Worm (Caenorhabditis elegans) whole organism, L1 larva: Measurements from ENCODE around the gene ZC412.10.

ENCODE experiments used
- C04F5.9 ChIP-seq: sonication (generic microtip); optimal IDR thresholded peaks from 2 replicates; lab custom pipeline; 2016; ENCODE audit warnings: missing genetic modification characterization, missing compliant biosample characterization
- aha-1 ChIP-seq: fragments of 150-350 bp; optimal IDR thresholded peaks from 2 replicates; lab custom pipeline; 2014; ENCODE audit warnings: missing biosample characterization, missing genetic modification characterization
- alr-1 ChIP-seq: fragments of 200-800 bp; sonication (Bioruptor generic); optimal IDR thresholded peaks from 2 replicates; lab custom pipeline; 2018; ENCODE audit warnings: borderline replicate concordance, mild to moderate bottlenecking, missing genetic modification characterization, missing compliant biosample characterization
- ceh-63 ChIP-seq: fragments of 200-800 bp; sonication (Bioruptor generic); optimal IDR thresholded peaks from 2 replicates; lab custom pipeline; 2018; ENCODE audit warnings: mild to moderate bottlenecking, missing genetic modification characterization, missing compliant biosample characterization
- ceh-82 ChIP-seq, 3 experiments: fragments of 150-350 bp in 1 of 3; sonication (generic microtip) in 2 of 3; optimal IDR thresholded peaks; 2 replicates each; lab custom pipeline; 2014 to 2017; ENCODE audit warnings: missing biosample characterization in 3 of 3, missing genetic modification characterization in 3 of 3
- ceh-90 ChIP-seq: sonication (generic microtip); optimal IDR thresholded peaks from 2 replicates; lab custom pipeline; 2016; ENCODE audit warnings: missing genetic modification characterization, missing compliant biosample characterization
- dsc-1 ChIP-seq: sonication (generic microtip); optimal IDR thresholded peaks from 2 replicates; lab custom pipeline; 2016; ENCODE audit warnings: mild to moderate bottlenecking, missing genetic modification characterization, missing compliant biosample characterization
- efl-1 ChIP-seq, 4 experiments: fragments of 150-350 bp; optimal IDR thresholded peaks in 3 of 4; peaks in 1 of 4; 1 replicate in 1 of 4; 2 replicates in 3 of 4; lab custom pipeline; 2014; ENCODE audit warnings: missing biosample characterization in 2 of 4, missing genetic modification characterization in 2 of 4, missing genetic modification reagents in 2 of 4
- egl-13 ChIP-seq: sonication (generic microtip); optimal IDR thresholded peaks from 2 replicates; lab custom pipeline; 2016; ENCODE audit warnings: missing genotype, missing genetic modification reagents, missing genetic modification characterization, missing compliant biosample characterization
- elt-2 ChIP-seq: sonication (generic microtip); optimal IDR thresholded peaks from 2 replicates; lab custom pipeline; 2016; ENCODE audit warnings: missing genetic modification characterization, mild to moderate bottlenecking, inconsistent platforms, missing compliant biosample characterization, missing genetic modification reagents
- ets-5 ChIP-seq: fragments of 200-800 bp; sonication (Bioruptor generic); IDR thresholded peaks from 2 replicates; pipeline ENCODE4 v1.3.6; 2022; ENCODE audit warnings: missing genetic modification characterization, missing compliant biosample characterization
- fkh-8 ChIP-seq: sonication (generic microtip); optimal IDR thresholded peaks from 2 replicates; lab custom pipeline; 2016; ENCODE audit warnings: mild to moderate bottlenecking, missing genetic modification characterization, missing compliant biosample characterization
- hlh-17 ChIP-seq: fragments of 200-800 bp; sonication (Bioruptor generic); optimal IDR thresholded peaks from 2 replicates; lab custom pipeline; 2018; ENCODE audit warnings: missing genetic modification characterization, mild to moderate bottlenecking, missing compliant biosample characterization, moderate library complexity, borderline replicate concordance
- hlh-4 ChIP-seq: sonication (generic microtip); optimal IDR thresholded peaks from 2 replicates; lab custom pipeline; 2016; ENCODE audit warnings: mild to moderate bottlenecking, missing genetic modification characterization, missing compliant biosample characterization
- lin-14 ChIP-seq: fragments of 200-800 bp; sonication (Bioruptor generic); optimal IDR thresholded peaks from 2 replicates; lab custom pipeline; 2018; ENCODE audit warnings: mild to moderate bottlenecking, missing genetic modification characterization, moderate library complexity, missing compliant biosample characterization
- lin-35 ChIP-seq, 2 experiments: fragments of 150-350 bp; optimal IDR thresholded peaks; 2 replicates each; lab custom pipeline; 2014; ENCODE audit warnings: missing biosample characterization in 2 of 2, missing genetic modification characterization in 2 of 2, missing genetic modification reagents in 2 of 2
- lir-3 ChIP-seq: sonication (generic microtip); optimal IDR thresholded peaks from 2 replicates; lab custom pipeline; 2016; ENCODE audit warnings: mild to moderate bottlenecking, missing genetic modification characterization, moderate library complexity, missing compliant biosample characterization; ENCODE audit not compliant: poor library complexity
- lsy-2 ChIP-seq, 2 experiments: fragments of 150-350 bp; optimal IDR thresholded peaks; 2 replicates each; lab custom pipeline; 2014; ENCODE audit warnings: missing biosample characterization in 2 of 2, missing genetic modification characterization in 2 of 2
- mab-9 ChIP-seq: fragments of 200-800 bp; sonication (Bioruptor generic); IDR thresholded peaks from 2 replicates; pipeline ENCODE4 v1.3.6; 2022; ENCODE audit warnings: missing genetic modification reagents, missing genetic modification characterization, missing compliant biosample characterization
- mdl-1 ChIP-seq, 2 experiments: fragments of 150-350 bp; optimal IDR thresholded peaks; 2 replicates each; lab custom pipeline; 2014 to 2017; ENCODE audit warnings: missing biosample characterization in 2 of 2, missing genetic modification characterization in 2 of 2, inconsistent platforms in 1 of 2
- nhr-11 ChIP-seq: fragments of 150-350 bp; optimal IDR thresholded peaks from 2 replicates; lab custom pipeline; 2014; ENCODE audit warnings: missing biosample characterization, missing genetic modification characterization
- nhr-12 ChIP-seq: sonication (generic microtip); optimal IDR thresholded peaks from 2 replicates; lab custom pipeline; 2017; ENCODE audit warnings: missing biosample characterization, missing genetic modification characterization
- nhr-19 ChIP-seq: fragments of 200-800 bp; sonication (Bioruptor generic); conservative IDR thresholded peaks from 2 replicates; pipeline ENCODE4 v1.3.6; 2022; ENCODE audit warnings: missing genetic modification characterization, missing compliant biosample characterization
- nhr-237 ChIP-seq: fragments of 150-350 bp; optimal IDR thresholded peaks from 2 replicates; lab custom pipeline; 2014; ENCODE audit warnings: missing biosample characterization, missing genetic modification characterization
- nhr-47 ChIP-seq: sonication (generic microtip); optimal IDR thresholded peaks from 2 replicates; lab custom pipeline; 2016; ENCODE audit warnings: mild to moderate bottlenecking, missing genetic modification characterization, moderate library complexity, missing compliant biosample characterization
- nhr-71 ChIP-seq: sonication (generic microtip); optimal IDR thresholded peaks from 2 replicates; lab custom pipeline; 2016; ENCODE audit warnings: mild to moderate bottlenecking, missing genetic modification characterization, moderate library complexity, missing compliant biosample characterization
- nhr-90 ChIP-seq: sonication (generic microtip); optimal IDR thresholded peaks from 2 replicates; lab custom pipeline; 2016; ENCODE audit warnings: mild to moderate bottlenecking, missing genetic modification characterization, missing compliant biosample characterization; ENCODE audit not compliant: poor library complexity
- pag-3 ChIP-seq: sonication (generic microtip); optimal IDR thresholded peaks from 2 replicates; lab custom pipeline; 2017; ENCODE audit warnings: missing genetic modification characterization, mild to moderate bottlenecking, missing compliant biosample characterization, antibody characterized with exemption, borderline replicate concordance; ENCODE audit not compliant: insufficient read depth
- pqm-1 ChIP-seq: sonication (generic microtip); optimal IDR thresholded peaks from 3 replicates; lab custom pipeline; 2017; ENCODE audit warnings: missing biosample characterization, missing genetic modification characterization
- snu-23 ChIP-seq: sonication (generic microtip); optimal IDR thresholded peaks from 2 replicates; lab custom pipeline; 2016; ENCODE audit warnings: missing genetic modification characterization, missing compliant biosample characterization
- sox-4 ChIP-seq: sonication (generic microtip); optimal IDR thresholded peaks from 2 replicates; lab custom pipeline; 2016; ENCODE audit warnings: missing genetic modification characterization, missing compliant biosample characterization
- sup-37 ChIP-seq: fragments of 200-800 bp; sonication (Bioruptor generic); optimal IDR thresholded peaks from 2 replicates; lab custom pipeline; 2018; ENCODE audit warnings: mild to moderate bottlenecking, missing genetic modification characterization, missing compliant biosample characterization
- tbx-2 ChIP-seq: sonication (generic microtip); optimal IDR thresholded peaks from 2 replicates; lab custom pipeline; 2016; ENCODE audit warnings: missing genetic modification characterization, missing compliant biosample characterization
- tlp-1 ChIP-seq: fragments of 150-350 bp; optimal IDR thresholded peaks from 2 replicates; lab custom pipeline; 2014; ENCODE audit warnings: missing biosample characterization, missing genetic modification characterization
- unc-30 ChIP-seq: sonication (generic microtip); optimal IDR thresholded peaks from 2 replicates; lab custom pipeline; 2017; ENCODE audit warnings: missing biosample characterization, missing genetic modification characterization
- unc-62 ChIP-seq: fragments of 150-350 bp; optimal IDR thresholded peaks from 2 replicates; lab custom pipeline; 2014; ENCODE audit warnings: missing biosample characterization, missing genetic modification reagents, missing genetic modification characterization
- unc-98 ChIP-seq: fragments of 200-800 bp; sonication (Bioruptor generic); IDR thresholded peaks from 2 replicates; pipeline ENCODE4 v1.3.6; 2022; ENCODE audit warnings: missing genetic modification characterization, missing compliant biosample characterization
- vab-15 ChIP-seq: sonication (generic microtip); optimal IDR thresholded peaks from 2 replicates; lab custom pipeline; 2017; ENCODE audit warnings: missing genotype, mild to moderate bottlenecking, missing genetic modification characterization, missing compliant biosample characterization
- xbp-1 ChIP-seq: sonication (generic microtip); optimal IDR thresholded peaks from 2 replicates; lab custom pipeline; 2016; ENCODE audit warnings: missing genetic modification characterization, missing compliant biosample characterization

Gene ZC412.10

DNA sequence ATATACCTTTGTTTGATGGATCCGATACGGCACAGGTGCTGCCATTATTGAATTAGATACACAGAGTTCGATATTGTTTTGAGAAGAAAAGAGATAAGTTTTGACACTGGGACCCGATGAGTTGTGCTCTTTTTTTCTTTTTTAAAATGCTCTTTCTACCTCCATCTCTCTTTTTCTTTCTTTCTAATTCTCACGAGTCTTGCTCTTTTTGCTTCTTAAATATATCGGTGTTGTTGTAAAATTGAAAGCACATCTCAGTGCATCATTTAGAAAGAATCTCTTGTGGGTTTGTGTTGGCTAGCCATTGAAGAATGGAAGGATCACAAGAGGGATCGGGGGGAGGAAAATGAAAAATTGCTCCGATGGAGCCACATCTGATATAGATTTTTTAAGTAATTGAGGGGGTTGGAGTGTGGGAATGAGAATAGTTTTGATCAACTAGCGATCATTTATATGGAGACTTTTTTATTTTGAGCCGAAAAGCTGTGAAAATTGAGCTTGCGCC, 32.8 kb upstream of the ZC412.10 start, which contains the start of gene H12D21.9 (continued):
- TF ChIP-seq vab-15, result no peak

- TF ChIP-seq mab-9 (GFP tag; lab: Robert Waterston, UW), result no peak
Observed at ce11 chrV:14907445-14907844, 30.8 kb upstream of the ZC412.10 start.

ce11 chrV:14900905-14901304, 24.3 kb upstream of the ZC412.10 start:
- TF ChIP-seq nhr-71 (tag; lab: Kevin White, UChicago), result no peak
- TF ChIP-seq tlp-1, result no peak
- no peak for TF ChIP-seq lsy-2 (tag; optimal IDR thresholded peaks at IDR 0.05; lab: Kevin White, UChicago)
- no peak for TF ChIP-seq unc-98 (GFP tag; lab: Robert Waterston, UW)
- TF ChIP-seq ceh-63, result no peak
- no peak for TF ChIP-seq efl-1 (optimal IDR thresholded peaks at IDR 0.05; lab: Kevin White, UChicago)
- TF ChIP-seq efl-1 (GFP tag; optimal IDR thresholded peaks at IDR 0.05 in 1 of 2; lab: Kevin White, UChicago), result no peak
- TF ChIP-seq alr-1 (tag; lab: Kevin White, UChicago), result no peak
- TF ChIP-seq fkh-8 (tag; lab: Kevin White, UChicago), result no peak
- TF ChIP-seq snu-23 (GFP tag; lab: Kevin White, UChicago), result no peak
- TF ChIP-seq nhr-12, result no peak
- TF ChIP-seq hlh-4 (tag; lab: Kevin White, UChicago), result no peak
- no peak for TF ChIP-seq nhr-237
- TF ChIP-seq mdl-1 (tag; optimal IDR thresholded peaks at IDR 0.05; lab: Kevin White, UChicago), result no peak
- TF ChIP-seq C04F5.9 (tag; lab: Kevin White, UChicago), result no peak
- no peak for TF ChIP-seq egl-13 (tag; lab: Kevin White, UChicago)
- TF ChIP-seq dsc-1, result no peak
- TF ChIP-seq pag-3 (tag; lab: Kevin White, UChicago), result no peak
- no peak for TF ChIP-seq unc-30 (tag; lab: Kevin White, UChicago)
- TF ChIP-seq aha-1 (tag; lab: Kevin White, UChicago), result no peak
- TF ChIP-seq ets-5 (GFP tag; lab: Robert Waterston, UW), result no peak

DNA sequence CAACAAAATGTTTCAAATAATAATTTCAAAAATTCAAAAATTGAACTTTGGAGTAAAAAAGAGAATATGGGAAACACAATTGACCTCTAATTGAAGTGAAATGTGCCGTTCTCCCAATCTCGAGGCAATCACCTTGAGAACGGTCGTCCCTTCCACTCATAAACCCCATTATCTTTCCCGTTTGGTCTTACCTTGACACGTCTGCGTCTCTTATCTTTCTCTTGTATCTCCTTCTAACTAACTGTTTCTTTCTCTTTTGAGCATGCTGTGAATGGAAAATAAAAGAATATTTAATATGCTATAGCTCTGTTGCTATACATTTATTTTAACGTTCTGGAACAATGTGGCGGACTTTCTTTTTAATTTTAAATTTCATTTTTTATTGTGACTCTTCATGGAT, 22.9 kb upstream of the ZC412.10 start, which contains the start of gene H12D21.10:
H12D21.10 (plus strand) TSS at position 260 of the 400 bp plus-strand sequence.
- no peak for TF ChIP-seq pqm-1 (tag; lab: Kevin White, UChicago)
- TF ChIP-seq lin-14 (GFP tag; lab: Kevin White, UChicago), result peak; percentile 61

DNA sequence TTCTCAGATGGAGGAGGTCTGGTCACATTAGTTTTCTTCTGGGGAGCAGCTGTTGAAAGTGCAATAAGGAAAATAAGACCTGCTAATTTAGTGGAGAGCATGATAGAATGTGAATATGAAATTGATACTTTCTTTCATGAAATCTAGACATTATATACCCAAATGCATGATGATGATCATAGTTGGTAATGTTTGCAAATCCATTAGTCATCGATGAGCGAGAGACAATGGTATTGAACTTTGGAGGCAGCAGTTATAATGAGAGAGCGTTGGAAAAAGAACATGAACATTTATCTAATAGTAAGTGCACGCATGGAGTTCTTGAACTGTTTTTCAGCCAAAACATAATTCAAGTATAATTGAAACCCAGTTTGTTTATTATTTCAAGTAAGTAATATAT, 21.1 kb upstream of the ZC412.10 start, which contains the start of gene H12D21.6:
H12D21.6 (minus strand) TSS at position 101 of the 400 bp plus-strand sequence.
- TF ChIP-seq nhr-11 (tag; lab: Kevin White, UChicago) (no peak), unc-62 (GFP tag; lab: Kevin White, UChicago) (no peak), nhr-47 (no peak), nhr-237 (no peak), ceh-90 (tag; lab: Kevin White, UChicago) (no peak), sup-37 (no peak), C04F5.9 (tag; lab: Kevin White, UChicago) (no peak), ceh-63 (no peak), sox-4 (tag; lab: Kevin White, UChicago) (no peak)
- TF ChIP-seq, all 84 proteins: peak for 0

ce11 chrV:14895557-14895956, 18.9 kb upstream of the ZC412.10 start, which contains the start of gene mpst-3:
Gene mpst-3, plus strand, starts transcription at chrV:14895647.
- no peak for TF ChIP-seq xbp-1 (tag; lab: Kevin White, UChicago)
- TF ChIP-seq aha-1 (tag; lab: Kevin White, UChicago), result no peak
- peak; percentile 1 for TF ChIP-seq nhr-90
- no peak for TF ChIP-seq lir-3
- no peak for TF ChIP-seq nhr-71 (tag; lab: Kevin White, UChicago)
- no peak for TF ChIP-seq hlh-17 (GFP tag; lab: Kevin White, UChicago)
- no peak for TF ChIP-seq sox-4 (tag; lab: Kevin White, UChicago)
- peak; percentile 71 for TF ChIP-seq elt-2 (tag; lab: Kevin White, UChicago)
- peak; percentile 37 for TF ChIP-seq lin-14 (GFP tag; lab: Kevin White, UChicago)
- TF ChIP-seq tbx-2 (tag; lab: Kevin White, UChicago), result no peak
- peak in 1 of 2 experiments; percentile 32 for TF ChIP-seq lin-35 (GFP tag; optimal IDR thresholded peaks at IDR 0.05; lab: Kevin White, UChicago)
- peak; percentile 30 for TF ChIP-seq pqm-1 (tag; lab: Kevin White, UChicago)
- peak in 1 of 3 experiments; percentile 11 for TF ChIP-seq ceh-82 (tag; optimal IDR thresholded peaks at IDR 0.05; lab: Kevin White, UChicago)
- no peak for TF ChIP-seq efl-1 (optimal IDR thresholded peaks at IDR 0.05; lab: Kevin White, UChicago)
- TF ChIP-seq efl-1 (GFP tag; optimal IDR thresholded peaks at IDR 0.05 in 1 of 2; lab: Kevin White, UChicago), result peak in 1 of 2 experiments; percentile 89
- no peak for TF ChIP-seq lsy-2 (tag; optimal IDR thresholded peaks at IDR 0.05; lab: Kevin White, UChicago)
- TF ChIP-seq dsc-1, result no peak
- no peak for TF ChIP-seq nhr-19 (GFP tag; lab: Robert Waterston, UW)
